Worm (Caenorhabditis elegans) whole organism, late embryonic: ENCODE measurements around the gene F59A1.11.

ENCODE experiments used
- F13H6.1 ChIP-seq: sonication (generic microtip); optimal IDR thresholded peaks from 2 replicates; lab custom pipeline; 2016; ENCODE audit warnings: missing genetic modification characterization, missing compliant biosample characterization
- ceh-22 ChIP-seq: sonication (generic microtip); optimal IDR thresholded peaks from 2 replicates; lab custom pipeline; 2017; ENCODE audit warnings: missing biosample characterization, missing genetic modification characterization
- dve-1 ChIP-seq: sonication (generic microtip); optimal IDR thresholded peaks from 2 replicates; lab custom pipeline; 2017; ENCODE audit warnings: antibody characterized with exemption, mild to moderate bottlenecking, missing genetic modification characterization, missing compliant biosample characterization
- elt-2 ChIP-seq: sonication (generic microtip); optimal IDR thresholded peaks from 2 replicates; lab custom pipeline; 2016; ENCODE audit warnings: missing genetic modification reagents, missing genetic modification characterization, missing compliant biosample characterization
- eyg-1 ChIP-seq: sonication (generic microtip); optimal IDR thresholded peaks from 2 replicates; lab custom pipeline; 2016; ENCODE audit warnings: missing genotype, missing genetic modification characterization, missing compliant biosample characterization
- madf-2 ChIP-seq: sonication (generic microtip); optimal IDR thresholded peaks from 2 replicates; lab custom pipeline; 2017; ENCODE audit warnings: missing genetic modification characterization, missing compliant biosample characterization
- nhr-11 ChIP-seq: fragments of 150-350 bp; optimal IDR thresholded peaks from 2 replicates; lab custom pipeline; 2014; ENCODE audit warnings: missing biosample characterization, missing genetic modification characterization
- nhr-232 ChIP-seq: sonication (generic microtip); optimal IDR thresholded peaks from 2 replicates; lab custom pipeline; 2016; ENCODE audit warnings: missing genetic modification characterization, missing compliant biosample characterization
- pag-3 ChIP-seq: sonication (generic microtip); optimal IDR thresholded peaks from 2 replicates; lab custom pipeline; 2016; ENCODE audit warnings: missing compliant biosample characterization, missing genetic modification characterization, borderline replicate concordance
- pha-4 ChIP-seq: fragments of 150-350 bp; optimal IDR thresholded peaks from 2 replicates; lab custom pipeline; 2018; ENCODE audit warnings: missing biosample characterization, missing genetic modification reagents, missing genetic modification characterization
- sox-4 ChIP-seq: sonication (generic microtip); optimal IDR thresholded peaks from 2 replicates; lab custom pipeline; 2017; ENCODE audit warnings: mild to moderate bottlenecking, missing genetic modification characterization, inconsistent platforms, missing compliant biosample characterization
- unc-55 ChIP-seq: sonication (generic microtip); optimal IDR thresholded peaks from 2 replicates; lab custom pipeline; 2017; ENCODE audit warnings: missing biosample characterization, missing genetic modification reagents, missing genetic modification characterization
- zip-5 ChIP-seq: sonication (generic microtip); optimal IDR thresholded peaks from 2 replicates; lab custom pipeline; 2016; ENCODE audit warnings: missing genetic modification characterization, missing compliant biosample characterization

- TF ChIP-seq zip-5 (tag; lab: Kevin White, UChicago): no peak
- TF ChIP-seq pha-4 (tag; lab: Kevin White, UChicago): no peak
- TF ChIP-seq nhr-232 (tag; lab: Kevin White, UChicago): no peak
- no peak for TF ChIP-seq F13H6.1 (tag; lab: Kevin White, UChicago)
- TF ChIP-seq nhr-11: no peak
- TF ChIP-seq pag-3: no peak
- TF ChIP-seq madf-2 (tag; lab: Kevin White, UChicago): no peak
- no peak for TF ChIP-seq dve-1 (tag; lab: Kevin White, UChicago)
- no peak for TF ChIP-seq sox-4 (tag; lab: Kevin White, UChicago)
- no peak for TF ChIP-seq elt-2 (tag; lab: Kevin White, UChicago)
- no peak for TF ChIP-seq unc-55 (GFP tag; lab: Kevin White, UChicago)
- TF ChIP-seq ceh-22 (tag; lab: Kevin White, UChicago): no peak
- no peak for TF ChIP-seq eyg-1 (tag; lab: Kevin White, UChicago)
Observed at ce11 chrV:17695802-17696201, 30.0 kb upstream of the F59A1.11 start, which contains the start of gene Y26G10.1.
